Worm (Caenorhabditis elegans) whole organism, mixed stage, embryonic: ENCODE results near the gene C32H11.4.

Experiments used
- elt-1 ChIP-seq: sonication (generic microtip); optimal IDR thresholded peaks from 2 replicates; lab custom pipeline; 2017; ENCODE audit warnings: missing genetic modification characterization, mild to moderate bottlenecking, missing compliant biosample characterization, antibody characterized with exemption, moderate library complexity, borderline replicate concordance; ENCODE audit not compliant: insufficient read depth
- mab-5 ChIP-seq: fragments of 150-350 bp; optimal IDR thresholded peaks from 2 replicates; lab custom pipeline; 2014; ENCODE audit warnings: missing biosample characterization, missing genetic modification characterization
- nhr-12 ChIP-seq: fragments of 150-350 bp; optimal IDR thresholded peaks from 2 replicates; lab custom pipeline; 2014; ENCODE audit warnings: missing biosample characterization, missing genetic modification characterization
- sem-2 ChIP-seq: fragments of 200-800 bp; sonication (Bioruptor generic); optimal IDR thresholded peaks from 2 replicates; lab custom pipeline; 2018; ENCODE audit warnings: mild to moderate bottlenecking, missing genetic modification characterization, missing compliant biosample characterization
- snpc-4 ChIP-seq: fragments of 150-350 bp; optimal IDR thresholded peaks from 2 replicates; lab custom pipeline; 2014; ENCODE audit warnings: missing biosample characterization, missing genetic modification characterization
- ztf-11 ChIP-seq: fragments of 150-350 bp; optimal IDR thresholded peaks from 2 replicates; lab custom pipeline; 2014; ENCODE audit warnings: missing biosample characterization, missing genetic modification characterization

- TF ChIP-seq snpc-4 (tag; lab: Kevin White, UChicago), result no peak
- TF ChIP-seq elt-1 (tag; lab: Kevin White, UChicago), result no peak
- TF ChIP-seq sem-2 (GFP tag; lab: Kevin White, UChicago), result no peak
- no peak for TF ChIP-seq nhr-12 (tag; lab: Kevin White, UChicago)
- no peak for TF ChIP-seq ztf-11 (tag; lab: Kevin White, UChicago)
- TF ChIP-seq mab-5 (tag; lab: Kevin White, UChicago), result no peak
These were observed 6.5 kb upstream of the C32H11.4 start, which contains the start of gene irg-6 for ce11 chrIV:12914532-12915019.
